Worm (Caenorhabditis elegans) whole organism, L4/young adult: Measurements from ENCODE around the gene Y105C5B.15.

Experiments
- W03F9.2 ChIP-seq: fragments of 150-350 bp; optimal IDR thresholded peaks from 2 replicates; lab custom pipeline; 2014; ENCODE audit warnings: missing biosample characterization, missing genetic modification characterization
- dao-5 ChIP-seq: sonication (generic microtip); optimal IDR thresholded peaks from 2 replicates; lab custom pipeline; 2016; ENCODE audit warnings: missing genotype, missing genetic modification characterization, moderate library complexity, missing compliant biosample characterization
- him-1 ChIP-seq: sonication (generic microtip); optimal IDR thresholded peaks from 2 replicates; lab custom pipeline; 2016; ENCODE audit warnings: missing genotype, missing genetic modification reagents, missing genetic modification characterization, missing compliant biosample characterization

Gene Y105C5B.15

DNA sequence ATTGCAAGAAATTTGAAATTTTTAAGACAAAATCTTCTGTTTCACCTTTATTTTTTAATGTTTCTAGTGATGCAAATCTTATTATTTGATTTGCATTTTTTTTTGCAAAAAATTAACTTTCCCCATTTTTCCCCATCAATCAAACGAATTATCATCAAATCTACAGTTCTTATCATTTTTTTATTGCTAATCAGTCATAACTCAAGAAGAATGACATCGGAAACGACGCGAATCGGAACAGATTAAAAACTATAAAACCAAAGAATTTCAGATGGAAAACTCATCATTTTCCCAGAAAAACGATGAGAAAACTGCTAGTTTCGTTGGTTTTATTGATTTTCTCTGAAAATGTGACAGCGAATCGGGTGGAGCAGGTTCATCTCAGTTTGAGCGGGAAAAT is at the start of gene Y105C5B.15:
Gene Y105C5B.15, plus strand, starts transcription at position 297 of the 400 bp plus-strand sequence.
- no peak for TF ChIP-seq W03F9.2 (tag; lab: Kevin White, UChicago)
- no peak for TF ChIP-seq him-1 (tag; lab: Kevin White, UChicago)
- TF ChIP-seq dao-5 (tag; lab: Kevin White, UChicago): no peak

DNA sequence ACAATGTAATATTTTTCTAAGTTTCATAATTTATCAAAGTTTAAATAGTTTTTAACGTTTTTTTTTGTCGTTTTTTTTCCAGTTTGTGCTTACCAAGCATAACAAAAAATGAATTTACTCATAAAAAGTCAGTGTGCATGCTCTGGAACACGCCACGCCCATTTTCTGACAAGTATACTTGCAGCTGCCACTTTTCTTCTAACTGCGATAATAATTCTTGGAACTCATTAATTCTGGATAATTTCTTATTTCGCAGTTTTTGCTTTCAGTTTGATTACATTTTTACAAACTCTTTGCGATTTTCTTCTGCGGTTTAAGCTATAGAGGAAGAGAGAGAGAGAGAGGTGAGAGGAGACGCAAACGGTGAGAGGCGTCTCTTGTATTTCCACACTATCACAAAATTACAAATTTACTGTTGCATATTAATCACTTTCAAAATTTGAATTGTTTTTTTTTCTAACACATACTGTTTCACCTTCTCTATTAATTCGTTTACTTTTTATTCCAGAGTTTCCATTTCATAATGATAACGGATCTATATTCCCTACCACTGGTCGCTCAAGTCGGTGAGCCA is 45.6 kb upstream of the Y105C5B.15 start, which contains the start of gene srv-15:
Gene srv-15, plus strand, starts transcription at position 524 of the 574 bp plus-strand sequence.
- TF ChIP-seq dao-5 (tag; lab: Kevin White, UChicago): no peak
- TF ChIP-seq him-1 (tag; lab: Kevin White, UChicago): no peak
- TF ChIP-seq W03F9.2 (tag; lab: Kevin White, UChicago): no peak

DNA sequence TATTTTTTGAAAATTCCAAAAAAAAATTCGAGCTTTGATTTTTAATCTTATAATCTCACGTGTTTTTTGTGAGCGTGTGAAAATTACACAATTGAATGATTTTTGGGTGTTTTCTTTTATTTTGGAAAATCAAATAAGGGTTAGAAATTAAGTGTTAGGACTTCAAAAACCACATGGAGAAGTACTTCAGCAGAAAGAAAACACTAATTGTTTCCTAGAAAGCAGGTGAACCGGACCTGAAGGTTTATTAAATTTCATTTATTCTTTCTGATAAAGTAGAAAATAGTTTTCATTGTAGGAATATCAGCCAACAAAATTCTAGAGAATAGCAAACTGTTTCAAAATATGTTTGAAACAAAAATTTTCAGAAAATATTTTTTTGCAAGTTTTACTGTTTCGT is 43.5 kb upstream of the Y105C5B.15 start:
- no peak for TF ChIP-seq him-1 (tag; lab: Kevin White, UChicago)
- no peak for TF ChIP-seq W03F9.2 (tag; lab: Kevin White, UChicago)
- no peak for TF ChIP-seq dao-5 (tag; lab: Kevin White, UChicago)

DNA sequence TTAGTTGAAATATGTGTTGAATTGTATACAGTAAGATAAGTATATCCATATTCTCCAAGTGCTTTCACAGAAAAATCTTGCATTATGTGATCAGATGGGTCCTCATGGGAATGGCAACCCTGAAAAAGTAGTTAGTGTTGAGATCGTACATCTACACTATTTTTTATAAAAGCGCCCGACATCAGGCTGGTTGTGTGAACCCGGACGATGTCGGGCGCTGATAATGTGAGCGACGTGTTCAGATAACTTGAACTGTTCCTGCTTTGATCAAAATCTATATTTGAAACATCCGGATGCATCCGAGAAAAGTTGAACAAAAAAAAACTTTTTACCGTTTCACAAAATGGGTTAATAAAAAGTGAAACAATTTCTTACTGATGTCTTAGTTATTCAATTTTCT is 36.7 kb upstream of the Y105C5B.15 start:
- TF ChIP-seq him-1 (tag; lab: Kevin White, UChicago) (no peak), dao-5 (tag; lab: Kevin White, UChicago) (no peak), W03F9.2 (tag; lab: Kevin White, UChicago) (no peak)

DNA sequence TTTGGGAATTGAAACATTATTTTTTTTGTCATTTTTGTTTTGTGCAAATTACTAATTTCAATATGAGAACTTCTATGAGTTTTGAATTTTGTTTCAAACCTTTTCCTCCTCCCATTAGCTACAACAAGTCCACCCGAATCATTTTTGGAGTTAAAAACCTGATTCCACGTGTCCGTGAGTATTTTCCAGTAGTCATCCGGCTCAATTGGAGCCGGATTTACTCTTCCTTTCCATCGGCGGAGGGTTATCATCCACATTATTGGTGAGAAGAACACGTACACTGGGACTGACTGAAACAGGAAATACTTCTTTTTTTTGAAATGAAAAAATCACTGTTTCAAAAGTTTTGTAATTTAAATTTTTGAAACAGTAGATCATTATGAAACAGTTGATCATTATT is 28.7 kb upstream of the Y105C5B.15 start:
- no peak for TF ChIP-seq dao-5 (tag; lab: Kevin White, UChicago)

DNA sequence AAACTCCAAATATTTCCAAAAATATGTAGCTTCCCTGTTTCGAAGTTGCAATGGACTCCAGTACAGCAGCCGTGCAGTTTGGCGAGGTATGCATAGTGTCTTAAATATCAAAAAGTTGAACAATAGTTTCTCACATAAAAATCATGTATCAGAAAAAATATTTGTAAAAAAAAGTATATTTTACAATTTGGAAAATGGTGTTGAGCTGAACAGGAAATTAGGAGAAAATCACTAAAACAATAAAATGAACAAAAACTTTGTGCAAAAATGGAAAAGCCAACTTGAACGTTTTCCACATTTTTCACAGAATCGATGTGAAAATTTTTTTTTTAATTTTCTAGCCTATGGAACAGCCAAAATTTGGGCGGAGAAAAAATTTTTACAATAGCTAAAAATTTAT is 25.0 kb upstream of the Y105C5B.15 start, which contains the start of gene Y105C5B.8:
Gene Y105C5B.8, minus strand, starts transcription at position 101 of the 400 bp plus-strand sequence.
- TF ChIP-seq W03F9.2 (tag; lab: Kevin White, UChicago) (no peak), him-1 (tag; lab: Kevin White, UChicago) (no peak)

DNA sequence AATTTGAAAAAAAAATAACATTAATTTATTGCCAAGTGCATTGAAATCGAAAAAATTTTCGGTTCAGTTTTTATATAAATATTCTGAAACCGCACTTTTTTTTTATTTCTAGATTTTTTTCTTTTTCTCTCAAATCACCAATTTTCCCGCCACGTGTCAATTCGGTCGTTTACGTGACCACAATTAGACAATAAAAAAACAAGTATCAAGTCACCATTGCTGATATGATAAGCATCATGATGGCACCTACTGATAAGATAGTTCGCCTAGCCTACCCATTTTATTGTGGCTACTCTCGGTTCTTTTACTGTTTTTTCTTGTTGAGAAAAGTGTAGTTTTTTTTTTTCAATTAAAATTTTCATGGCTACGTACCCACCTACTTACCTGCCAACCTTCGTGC is 21.9 kb upstream of the Y105C5B.15 start:
- TF ChIP-seq him-1 (tag; lab: Kevin White, UChicago) (no peak), dao-5 (tag; lab: Kevin White, UChicago) (no peak), W03F9.2 (tag; lab: Kevin White, UChicago) (no peak)

DNA sequence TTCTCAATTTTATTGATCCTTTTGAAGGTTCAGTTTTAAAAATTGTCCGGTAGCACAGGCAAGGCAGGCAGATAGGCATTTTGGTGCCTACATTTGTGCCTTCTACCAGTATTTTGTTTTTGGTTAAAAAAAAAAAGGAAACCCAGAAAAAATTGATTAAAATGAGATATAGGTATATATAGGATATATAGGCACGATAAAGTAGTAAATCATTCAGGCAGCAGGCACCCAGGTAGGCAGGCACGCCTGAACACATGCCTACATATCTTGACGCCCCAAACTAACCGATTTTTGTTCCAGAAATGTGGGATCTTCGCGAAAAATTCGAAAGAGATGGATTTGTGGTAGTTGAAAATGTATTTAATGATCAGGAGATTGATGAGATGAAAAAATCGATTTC is 21.5 kb upstream of the Y105C5B.15 start, which contains the start of gene Y105C5B.9:
Gene Y105C5B.9, plus strand, starts transcription at position 301 of the 400 bp plus-strand sequence.
- TF ChIP-seq him-1 (tag; lab: Kevin White, UChicago) (no peak), W03F9.2 (tag; lab: Kevin White, UChicago) (no peak), dao-5 (tag; lab: Kevin White, UChicago) (no peak)

DNA sequence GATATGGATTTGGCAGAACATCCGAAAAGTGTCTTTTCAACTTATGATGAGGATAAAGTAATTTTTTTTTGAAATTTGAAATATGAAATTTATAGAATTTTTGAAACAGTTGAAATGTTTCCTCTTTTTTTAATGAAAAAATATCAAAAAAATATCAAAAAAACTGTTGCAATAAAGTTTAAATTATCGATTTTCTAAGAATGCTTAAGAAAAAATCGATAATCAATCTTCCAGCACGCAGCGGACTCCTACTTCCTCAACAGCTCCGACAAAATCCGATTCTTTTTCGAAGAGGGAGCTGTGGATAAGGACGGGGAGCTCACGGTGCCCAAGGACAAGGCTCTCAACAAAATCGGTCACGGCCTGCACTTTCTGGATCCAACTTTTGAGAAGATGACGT is 21.0 kb upstream of the Y105C5B.15 start:
- TF ChIP-seq him-1 (tag; lab: Kevin White, UChicago): no peak
- TF ChIP-seq W03F9.2 (tag; lab: Kevin White, UChicago): no peak
- TF ChIP-seq dao-5 (tag; lab: Kevin White, UChicago): no peak

DNA sequence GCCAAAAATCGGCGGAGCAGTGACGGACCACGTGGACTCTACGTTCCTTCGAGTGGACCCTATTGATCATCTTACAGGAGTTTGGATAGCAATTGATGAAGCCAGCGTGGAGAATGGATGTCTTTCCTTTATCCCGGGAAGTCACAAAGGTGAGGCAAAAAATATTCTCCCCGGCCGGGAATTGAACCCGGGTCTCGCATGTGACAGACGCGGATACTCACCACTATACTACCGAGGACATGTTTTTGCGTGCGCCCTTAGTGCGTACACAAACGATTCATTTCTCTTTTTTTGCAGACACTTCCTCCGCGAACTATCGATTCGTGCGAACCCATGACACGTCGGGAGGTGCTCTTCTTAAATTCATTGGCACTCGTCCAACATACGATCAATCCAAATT is 20.6 kb upstream of the Y105C5B.15 start:
- TF ChIP-seq dao-5 (tag; lab: Kevin White, UChicago) (no peak), him-1 (tag; lab: Kevin White, UChicago) (no peak), W03F9.2 (tag; lab: Kevin White, UChicago) (no peak)

DNA sequence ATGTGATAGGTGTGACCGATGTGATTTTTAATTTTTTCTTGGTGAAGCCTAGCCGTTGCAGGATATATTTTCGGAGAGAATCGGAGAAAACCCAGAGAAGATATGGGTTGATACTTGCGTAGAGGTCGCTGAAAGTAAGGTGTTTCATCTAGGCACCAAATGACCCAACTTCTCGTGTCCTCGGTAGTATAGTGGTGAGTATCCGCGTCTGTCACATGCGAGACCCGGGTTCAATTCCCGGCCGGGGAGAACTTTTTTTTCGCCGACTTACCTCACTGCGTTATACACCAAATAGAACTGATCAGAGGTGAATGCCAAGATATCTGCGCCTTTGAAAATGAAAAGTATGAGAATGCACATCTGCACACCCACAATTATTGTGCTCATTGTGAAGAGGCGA is 19.9 kb upstream of the Y105C5B.15 start:
- no peak for TF ChIP-seq him-1 (tag; lab: Kevin White, UChicago)
- no peak for TF ChIP-seq dao-5 (tag; lab: Kevin White, UChicago)
- TF ChIP-seq W03F9.2 (tag; lab: Kevin White, UChicago): peak; percentile 21

DNA sequence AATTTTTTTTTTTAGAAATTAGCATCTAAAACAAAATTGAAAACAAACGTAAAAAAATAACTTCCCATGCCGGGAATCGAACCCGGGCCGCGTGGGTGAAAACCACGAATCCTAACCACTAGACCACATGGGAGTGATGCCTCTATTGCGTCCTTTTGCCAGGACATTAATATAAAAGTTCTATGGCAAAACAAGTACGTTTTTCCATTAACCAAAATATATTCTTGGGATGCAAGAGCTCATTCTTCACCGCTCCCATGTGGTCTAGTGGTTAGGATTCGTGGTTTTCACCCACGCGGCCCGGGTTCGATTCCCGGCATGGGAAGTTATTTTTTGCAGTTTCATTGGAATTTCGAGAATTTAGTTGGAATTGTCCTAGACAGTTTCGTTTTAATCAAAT is 18.6 kb upstream of the Y105C5B.15 start:
- TF ChIP-seq dao-5 (tag; lab: Kevin White, UChicago): peak; percentile 8

DNA sequence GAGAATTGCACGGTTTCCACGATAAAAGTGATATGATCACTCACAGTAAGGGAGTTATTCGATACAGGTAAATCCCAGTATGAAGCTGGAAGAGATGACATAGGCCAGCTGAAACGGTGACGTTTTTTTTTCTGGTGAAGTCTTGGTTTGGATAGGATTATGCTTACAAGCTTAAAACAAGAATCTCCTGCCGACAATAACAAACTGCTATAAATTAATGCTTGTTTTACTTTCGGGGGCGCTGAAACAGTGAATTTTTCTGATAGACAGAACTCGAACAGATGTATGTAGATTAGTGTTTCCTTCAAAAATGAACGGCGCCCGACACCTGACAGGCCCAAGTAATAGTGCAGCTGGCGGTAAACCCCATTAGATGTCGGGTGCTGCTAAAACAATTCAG is 17.9 kb upstream of the Y105C5B.15 start, which contains the start of gene srv-16:
Gene srv-16, minus strand, starts transcription at position 101 of the 400 bp plus-strand sequence.
- no peak for TF ChIP-seq dao-5 (tag; lab: Kevin White, UChicago)
- no peak for TF ChIP-seq him-1 (tag; lab: Kevin White, UChicago)
- no peak for TF ChIP-seq W03F9.2 (tag; lab: Kevin White, UChicago)

DNA sequence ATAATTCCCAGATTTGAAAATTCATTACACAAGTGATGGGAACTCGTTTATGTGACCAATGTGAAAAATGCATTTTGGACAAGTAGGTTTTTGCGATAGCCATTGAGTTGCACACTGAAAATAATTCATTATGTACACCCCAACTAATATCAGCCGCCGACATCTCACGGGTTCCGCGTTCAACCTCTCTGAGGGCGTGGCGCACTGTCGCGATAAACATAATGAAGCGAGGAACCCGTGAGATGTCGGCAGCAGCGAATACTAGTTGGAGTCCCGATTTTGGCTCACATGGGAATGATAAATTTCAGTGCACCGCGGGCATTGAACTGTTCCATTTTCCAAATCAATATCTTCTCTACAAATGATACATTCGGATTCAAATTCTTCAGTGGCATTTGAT is 14.6 kb upstream of the Y105C5B.15 start:
- no peak for TF ChIP-seq W03F9.2 (tag; lab: Kevin White, UChicago)
- TF ChIP-seq him-1 (tag; lab: Kevin White, UChicago): no peak
- no peak for TF ChIP-seq dao-5 (tag; lab: Kevin White, UChicago)
